Worm (Caenorhabditis elegans) whole organism, L3 larva: ENCODE measurements around the gene Y43F8B.22.

Experiments used
- R02D3.7 ChIP-seq: fragments of 150-350 bp; optimal IDR thresholded peaks from 2 replicates; lab custom pipeline; 2014; ENCODE audit warnings: missing biosample characterization, missing genetic modification characterization
- aly-2 ChIP-seq: fragments of 150-350 bp; optimal IDR thresholded peaks from 2 replicates; lab custom pipeline; 2014; ENCODE audit warnings: missing biosample characterization, missing genetic modification characterization
- ceh-28 ChIP-seq: fragments of 150-350 bp; optimal IDR thresholded peaks from 2 replicates; lab custom pipeline; 2014; ENCODE audit warnings: missing biosample characterization, missing genetic modification reagents, missing genetic modification characterization
- ceh-82 ChIP-seq: fragments of 150-350 bp; optimal IDR thresholded peaks from 2 replicates; lab custom pipeline; 2014; ENCODE audit warnings: missing biosample characterization, missing genetic modification characterization
- ceh-9 ChIP-seq: sonication (generic microtip); optimal IDR thresholded peaks from 2 replicates; lab custom pipeline; 2018; ENCODE audit warnings: missing biosample characterization, missing genetic modification characterization
- daf-12 ChIP-seq: fragments of 150-350 bp; optimal IDR thresholded peaks from 2 replicates; lab custom pipeline; 2014; ENCODE audit warnings: missing biosample characterization, missing genetic modification reagents, missing genetic modification characterization
- egl-27 ChIP-seq: sonication (generic microtip); optimal IDR thresholded peaks from 4 replicates; lab custom pipeline; 2017; ENCODE audit warnings: missing biosample characterization, missing genetic modification reagents, missing genetic modification characterization
- egl-5 ChIP-seq: fragments of 150-350 bp; optimal IDR thresholded peaks from 2 replicates; lab custom pipeline; 2017; ENCODE audit warnings: missing biosample characterization, missing genetic modification reagents, missing genetic modification characterization, inconsistent platforms
- elt-1 ChIP-seq: fragments of 150-350 bp; optimal IDR thresholded peaks from 2 replicates; lab custom pipeline; 2014; ENCODE audit warnings: missing biosample characterization, missing genetic modification characterization
- elt-2 ChIP-seq: sonication (generic microtip); optimal IDR thresholded peaks from 2 replicates; lab custom pipeline; 2016; ENCODE audit warnings: missing genetic modification reagents, mild to moderate bottlenecking, missing genetic modification characterization, missing compliant biosample characterization
- elt-3 ChIP-seq, 3 experiments: fragments of 150-350 bp in 1 of 3; sonication (generic microtip) in 2 of 3; optimal IDR thresholded peaks; 2 replicates in 2 of 3; 4 replicates in 1 of 3; lab custom pipeline; 2014 to 2017; ENCODE audit warnings: missing biosample characterization in 3 of 3, missing genetic modification characterization in 3 of 3
- fkh-10 ChIP-seq: sonication (generic microtip); optimal IDR thresholded peaks from 2 replicates; lab custom pipeline; 2017; ENCODE audit warnings: missing biosample characterization, missing genetic modification reagents, missing genetic modification characterization
- fos-1 ChIP-seq: fragments of 150-350 bp; optimal IDR thresholded peaks from 2 replicates; lab custom pipeline; 2014; ENCODE audit warnings: missing biosample characterization, missing genetic modification characterization
- hmg-11 ChIP-seq: sonication (generic microtip); optimal IDR thresholded peaks from 2 replicates; lab custom pipeline; 2016; ENCODE audit warnings: missing genetic modification characterization, missing compliant biosample characterization
- jun-1 ChIP-seq: fragments of 150-350 bp; optimal IDR thresholded peaks from 2 replicates; lab custom pipeline; 2014; ENCODE audit warnings: missing biosample characterization, missing genetic modification reagents, missing genetic modification characterization
- lin-15B ChIP-seq: fragments of 150-350 bp; optimal IDR thresholded peaks from 2 replicates; lab custom pipeline; 2014; ENCODE audit warnings: missing biosample characterization, missing genetic modification characterization
- lsy-12 ChIP-seq: sonication (generic microtip); optimal IDR thresholded peaks from 2 replicates; lab custom pipeline; 2016; ENCODE audit warnings: mild to moderate bottlenecking, missing genetic modification characterization, missing compliant biosample characterization
- mdl-1 ChIP-seq: fragments of 150-350 bp; optimal IDR thresholded peaks from 2 replicates; lab custom pipeline; 2014; ENCODE audit warnings: missing biosample characterization, missing genetic modification characterization
- mml-1 ChIP-seq: fragments of 150-350 bp; sonication (generic microtip); optimal IDR thresholded peaks from 3 replicates; lab custom pipeline; 2014; ENCODE audit warnings: missing biosample characterization, missing genetic modification characterization
- nhr-23 ChIP-seq: fragments of 150-350 bp; optimal IDR thresholded peaks from 2 replicates; lab custom pipeline; 2014; ENCODE audit warnings: missing biosample characterization, missing genetic modification reagents, missing genetic modification characterization
- nhr-237 ChIP-seq: fragments of 150-350 bp; optimal IDR thresholded peaks from 2 replicates; lab custom pipeline; 2014; ENCODE audit warnings: missing biosample characterization, missing genetic modification characterization
- nhr-25 ChIP-seq: sonication (generic microtip); optimal IDR thresholded peaks from 2 replicates; lab custom pipeline; 2017; ENCODE audit warnings: missing biosample characterization, missing genetic modification characterization
- nhr-28 ChIP-seq: fragments of 150-350 bp; optimal IDR thresholded peaks from 2 replicates; lab custom pipeline; 2014; ENCODE audit warnings: missing biosample characterization, missing genetic modification characterization
- nhr-67 ChIP-seq: fragments of 150-350 bp; optimal IDR thresholded peaks from 2 replicates; lab custom pipeline; 2014; ENCODE audit warnings: missing biosample characterization, missing genetic modification characterization
- nhr-76 ChIP-seq: fragments of 150-350 bp; sonication (generic microtip); optimal IDR thresholded peaks from 5 replicates; lab custom pipeline; 2014; ENCODE audit warnings: missing biosample characterization, missing genetic modification characterization
- pha-4 ChIP-seq: fragments of 150-350 bp; optimal IDR thresholded peaks from 2 replicates; lab custom pipeline; 2014; ENCODE audit warnings: missing biosample characterization, missing genetic modification reagents, missing genetic modification characterization
- pqm-1 ChIP-seq: fragments of 150-350 bp; optimal IDR thresholded peaks from 2 replicates; lab custom pipeline; 2017; ENCODE audit warnings: missing biosample characterization, missing genetic modification characterization, inconsistent platforms
- sea-2 ChIP-seq: fragments of 150-350 bp; sonication (generic microtip); optimal IDR thresholded peaks from 4 replicates; lab custom pipeline; 2014; ENCODE audit warnings: missing biosample characterization, missing genetic modification reagents, missing genetic modification characterization
- snpc-4 ChIP-seq: fragments of 150-350 bp; optimal IDR thresholded peaks from 2 replicates; lab custom pipeline; 2014; ENCODE audit warnings: missing biosample characterization, missing genetic modification characterization
- tbx-2 ChIP-seq: sonication (generic microtip); optimal IDR thresholded peaks from 2 replicates; lab custom pipeline; 2016; ENCODE audit warnings: mild to moderate bottlenecking, missing genetic modification characterization, missing compliant biosample characterization
- unc-62 ChIP-seq: fragments of 150-350 bp; sonication (generic microtip); optimal IDR thresholded peaks from 4 replicates; lab custom pipeline; 2014; ENCODE audit warnings: missing biosample characterization, missing genetic modification reagents, missing genetic modification characterization
- ztf-11 ChIP-seq: fragments of 150-350 bp; optimal IDR thresholded peaks from 2 replicates; lab custom pipeline; 2014; ENCODE audit warnings: missing biosample characterization, missing genetic modification characterization
- ztf-4 ChIP-seq: fragments of 150-350 bp; optimal IDR thresholded peaks from 2 replicates; lab custom pipeline; 2014; ENCODE audit warnings: missing biosample characterization, missing genetic modification characterization

Y43F8B.22 gene

ce11 chrV:19449544-19449943, 33.1 kb upstream of the Y43F8B.22 start, which contains the start of gene M04C3.5:
Gene M04C3.5 (plus strand): TSS chrV:19449733.
- TF ChIP-seq nhr-67 (tag; lab: Kevin White, UChicago) = no peak
- TF ChIP-seq tbx-2 (tag; lab: Kevin White, UChicago) = no peak
- no peak for TF ChIP-seq fkh-10
- peak; percentile 67 for TF ChIP-seq elt-2 (tag; lab: Kevin White, UChicago)
- TF ChIP-seq lin-15B (tag; lab: Kevin White, UChicago) = no peak
- TF ChIP-seq pha-4 = no peak
- TF ChIP-seq snpc-4 (tag; lab: Kevin White, UChicago) = no peak
- TF ChIP-seq nhr-28 (tag; lab: Kevin White, UChicago) = no peak
- no peak for TF ChIP-seq ceh-82
- peak; percentile 14 for TF ChIP-seq pqm-1 (tag; lab: Kevin White, UChicago)

ce11 chrV:19455650-19456049, 27.0 kb upstream of the Y43F8B.22 start, which contains the start of the genes Y43F8B.13 and Y43F8B.14:
Gene Y43F8B.13 (plus strand): TSS chrV:19455950.
Gene Y43F8B.14 (minus strand): TSS chrV:19455971.
- TF ChIP-seq elt-2 (tag; lab: Kevin White, UChicago) (peak; percentile 4), lin-15B (tag; lab: Kevin White, UChicago) (no peak), elt-3 (tag; optimal IDR thresholded peaks at IDR 0.05; lab: Kevin White, UChicago) (no peak), pha-4 (no peak)

ce11 chrV:19457120-19457519, 25.5 kb upstream of the Y43F8B.22 start, which contains the start of gene Y43F8B.24:
Gene Y43F8B.24 (plus strand): TSS chrV:19457420.
- TF ChIP-seq elt-2 (tag; lab: Kevin White, UChicago) = peak; percentile 14
- TF ChIP-seq snpc-4 (tag; lab: Kevin White, UChicago) = no peak

ce11 chrV:19459501-19459900, 23.1 kb upstream of the Y43F8B.22 start:
- TF ChIP-seq pqm-1 (tag; lab: Kevin White, UChicago) (peak; percentile 8), elt-2 (tag; lab: Kevin White, UChicago) (peak; percentile 56)

ce11 chrV:19462020-19462419, 20.6 kb upstream of the Y43F8B.22 start, which contains the start of gene Y43F8B.15:
Gene Y43F8B.15 (minus strand): TSS chrV:19462120.
- TF ChIP-seq mml-1 (tag; lab: Kevin White, UChicago) (no peak), ztf-4 (tag; lab: Kevin White, UChicago) (no peak), nhr-23 (no peak), egl-27 (tag; lab: Kevin White, UChicago) (no peak), mdl-1 (tag; lab: Kevin White, UChicago) (no peak), nhr-76 (tag; lab: Kevin White, UChicago) (no peak), R02D3.7 (tag; lab: Kevin White, UChicago) (no peak), daf-12 (no peak), nhr-67 (tag; lab: Kevin White, UChicago) (no peak), nhr-25 (tag; lab: Kevin White, UChicago) (no peak), nhr-237 (tag; lab: Kevin White, UChicago) (no peak), sea-2 (no peak), ceh-82 (no peak), unc-62 (GFP tag; lab: Kevin White, UChicago) (no peak), ceh-9 (tag; lab: Kevin White, UChicago) (no peak), elt-3 (tag; optimal IDR thresholded peaks at IDR 0.05; lab: Kevin White, UChicago) (no peak)

- TF ChIP-seq elt-1 (tag; lab: Kevin White, UChicago) (no peak), egl-5 (tag; lab: Kevin White, UChicago) (no peak), nhr-25 (tag; lab: Kevin White, UChicago) (no peak), ztf-11 (tag; lab: Kevin White, UChicago) (no peak), mdl-1 (tag; lab: Kevin White, UChicago) (no peak), aly-2 (tag; lab: Kevin White, UChicago) (no peak), ztf-4 (tag; lab: Kevin White, UChicago) (no peak), lsy-12 (no peak)
Measured at ce11 chrV:19462612-19463011, 20.0 kb upstream of the Y43F8B.22 start, which contains the start of gene Y43F8B.25. Gene Y43F8B.25 (plus strand): TSS chrV:19462912.

ce11 chrV:19467574-19467973, 15.1 kb upstream of the Y43F8B.22 start, which contains the start of gene Y43F8B.23:
Gene Y43F8B.23 (minus strand): TSS chrV:19467648.
- TF ChIP-seq fos-1 (tag; lab: Kevin White, UChicago) = no peak
- no peak for TF ChIP-seq sea-2
- TF ChIP-seq ztf-4 (tag; lab: Kevin White, UChicago) = no peak
- no peak for TF ChIP-seq ceh-9 (tag; lab: Kevin White, UChicago)
- TF ChIP-seq egl-27 (tag; lab: Kevin White, UChicago) = no peak
- TF ChIP-seq hmg-11 (tag; lab: Kevin White, UChicago) = no peak
- no peak for TF ChIP-seq elt-1 (tag; lab: Kevin White, UChicago)
- TF ChIP-seq R02D3.7 (tag; lab: Kevin White, UChicago) = no peak
- no peak for TF ChIP-seq ceh-28 (tag; lab: Kevin White, UChicago)
- TF ChIP-seq jun-1 (tag; lab: Kevin White, UChicago) = peak; percentile 41
- peak; percentile 52 for TF ChIP-seq pha-4
- peak; percentile 63 for TF ChIP-seq pqm-1 (tag; lab: Kevin White, UChicago)
- no peak for TF ChIP-seq unc-62 (GFP tag; lab: Kevin White, UChicago)
- TF ChIP-seq elt-2 (tag; lab: Kevin White, UChicago) = peak; percentile 81
